Worm (Caenorhabditis elegans) whole organism, midembryonic: ENCODE results near the gene hpa-1.

ENCODE experiments used
- T22C8.4 ChIP-seq: fragments of 200-800 bp; sonication (Bioruptor generic); IDR thresholded peaks from 2 replicates; pipeline ENCODE4 v1.3.6; 2022; ENCODE audit warnings: missing genetic modification characterization, missing compliant biosample characterization
- cog-1 ChIP-seq: sonication (generic microtip); optimal IDR thresholded peaks from 2 replicates; lab custom pipeline; 2016; ENCODE audit warnings: missing genetic modification characterization, missing compliant biosample characterization
- flt-1 ChIP-seq: fragments of 200-800 bp; sonication (Bioruptor generic); IDR thresholded peaks from 2 replicates; pipeline ENCODE4 v1.3.6; 2022; ENCODE audit warnings: missing genetic modification characterization, missing compliant biosample characterization
- klf-2 ChIP-seq: fragments of 200-800 bp; sonication (Bioruptor generic); conservative IDR thresholded peaks from 2 replicates; pipeline ENCODE4 v1.3.6; 2022; ENCODE audit warnings: missing genetic modification reagents, missing genetic modification characterization, missing compliant biosample characterization
- ztf-29 ChIP-seq: fragments of 200-800 bp; sonication (Bioruptor generic); IDR thresholded peaks from 2 replicates; pipeline ENCODE4 v1.3.6; 2022; ENCODE audit warnings: missing genetic modification reagents, missing genetic modification characterization, missing compliant biosample characterization

ce11 chrIV:16277291-16277690, 44.4 kb upstream of the hpa-1 start, which contains the start of gene F38C2.7:
- TF ChIP-seq T22C8.4 (GFP tag; lab: Robert Waterston, UW) (no peak), cog-1 (no peak), ztf-29 (GFP tag; lab: Robert Waterston, UW) (no peak), flt-1 (GFP tag; lab: Robert Waterston, UW) (no peak), klf-2 (GFP tag; lab: Robert Waterston, UW) (no peak)
